Fruit fly (Drosophila melanogaster) whole organism: ENCODE measurements around the gene Bka.

Experiments used
- CG8478 ChIP-seq: fragments of >200 bp; optimal IDR thresholded peaks from 2 replicates; lab custom pipeline; 2018; ENCODE audit warnings: inconsistent platforms
- Dll ChIP-seq: fragments of >200 bp; optimal IDR thresholded peaks from 2 replicates; lab custom pipeline; 2017
- EcR ChIP-seq, 2 experiments: fragments of >200 bp; optimal IDR thresholded peaks; 2 replicates each; lab custom pipeline; 2017; ENCODE audit warnings: missing biosample characterization in 2 of 2, missing genetic modification characterization in 2 of 2, missing genetic modification reagents in 2 of 2
- pan ChIP-seq: fragments of >200 bp; optimal IDR thresholded peaks from 2 replicates; lab custom pipeline; 2017
- psq ChIP-seq: fragments of >200 bp; optimal IDR thresholded peaks from 2 replicates; lab custom pipeline; 2017
- usp ChIP-seq: fragments of >200 bp; optimal IDR thresholded peaks from 2 replicates; lab custom pipeline; 2017; ENCODE audit warnings: missing biosample characterization, missing genetic modification characterization, mixed read lengths

Bka gene

DNA sequence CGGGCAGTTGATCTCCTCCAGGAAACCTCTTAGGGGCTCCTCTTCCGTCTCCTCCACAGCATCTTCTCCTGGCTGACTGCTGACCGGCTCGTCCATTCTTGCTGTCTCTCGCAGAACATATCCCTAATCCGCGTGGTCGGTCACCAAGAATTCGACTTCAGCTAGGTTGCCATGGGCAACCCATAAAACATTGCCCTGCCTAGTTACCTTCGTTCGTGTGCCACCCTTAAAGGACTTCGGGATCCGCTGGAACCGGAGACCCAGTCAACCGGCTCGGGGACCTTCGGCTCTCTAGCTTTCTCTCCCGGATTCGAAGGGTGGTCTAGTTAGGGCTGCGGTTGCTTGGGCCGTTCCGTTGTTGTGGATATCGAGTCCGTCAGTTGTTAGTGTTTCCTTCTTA lies 29.7 kb downstream of the Bka start, which contains the start of the genes TbCMF46 and CG42366:
Gene TbCMF46 (minus strand): TSS at position 101 of the 400 bp plus-strand sequence.
Gene CG42366 (plus strand): TSS at position 397 of the 400 bp plus-strand sequence.
- TF ChIP-seq Dll (lab: Kevin White, UChicago) (no peak), pan (no peak), CG8478 (lab: Kevin White, UChicago) (no peak), psq (lab: Kevin White, UChicago) (no peak)

dm6 chr2L:9930280-9930679 lies 35.2 kb downstream of the Bka start, which contains the start of gene CG42367:
Gene CG42367, plus strand, starts transcription at chr2L:9930580.
- TF ChIP-seq usp (GFP tag; lab: Kevin White, UChicago): no peak
- TF ChIP-seq CG8478 (lab: Kevin White, UChicago): no peak
- TF ChIP-seq pan: no peak
- TF ChIP-seq Dll (lab: Kevin White, UChicago): no peak
- no peak for TF ChIP-seq psq (lab: Kevin White, UChicago)
- TF ChIP-seq EcR (GFP tag; optimal IDR thresholded peaks at IDR 0.05; lab: Kevin White, UChicago): no peak

- TF ChIP-seq CG8478 (lab: Kevin White, UChicago) (no peak), usp (GFP tag; lab: Kevin White, UChicago) (no peak), EcR (GFP tag; optimal IDR thresholded peaks at IDR 0.05; lab: Kevin White, UChicago) (no peak), psq (lab: Kevin White, UChicago) (no peak), pan (no peak), Dll (lab: Kevin White, UChicago) (no peak)
Measured at dm6 chr2L:9933063-9933462, 38.0 kb downstream of the Bka start, which contains the start of gene Cpr30F. Gene Cpr30F, minus strand, starts transcription at chr2L:9933163.

dm6 chr2L:9937908-9938307 lies 42.8 kb downstream of the Bka start, which contains the start of gene Arglu1:
Gene Arglu1, minus strand, starts transcription at chr2L:9938134.
- TF ChIP-seq pan (no peak), EcR (GFP tag; optimal IDR thresholded peaks at IDR 0.05; lab: Kevin White, UChicago) (no peak), CG8478 (lab: Kevin White, UChicago) (no peak), psq (lab: Kevin White, UChicago) (no peak), usp (GFP tag; lab: Kevin White, UChicago) (no peak), Dll (lab: Kevin White, UChicago) (no peak)

DNA sequence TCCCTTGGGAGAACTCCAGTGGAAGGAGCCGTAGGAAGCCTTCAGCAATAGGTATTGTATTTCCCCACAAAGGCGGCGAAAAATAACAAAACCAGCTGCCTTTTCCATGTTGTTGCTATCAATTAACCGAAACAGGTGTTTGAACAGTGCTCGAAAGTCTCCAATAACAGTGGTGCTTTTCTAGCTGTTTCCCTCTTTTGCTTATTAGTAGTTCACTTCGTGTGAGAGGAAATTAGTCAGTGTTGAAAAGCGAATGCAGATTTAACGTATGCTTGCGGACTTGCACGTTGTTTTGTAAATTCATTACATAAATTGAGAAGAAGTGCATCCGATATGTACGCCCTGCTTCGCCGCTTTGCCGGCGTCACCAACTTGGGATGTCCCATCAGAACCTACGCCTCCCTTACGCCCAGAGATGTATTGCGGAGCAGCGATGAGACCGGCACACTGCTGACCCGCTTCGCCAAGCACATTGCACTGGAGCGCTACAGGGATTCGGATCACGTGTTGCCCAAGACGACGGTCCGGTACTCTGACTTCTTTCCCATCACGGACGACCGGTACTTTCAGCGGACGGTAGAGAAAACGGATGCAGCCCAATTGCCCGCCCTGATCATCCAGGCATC lies 43.7 kb downstream of the Bka start, which contains the start of the genes Datp and CG4619:
Gene Datp (minus strand): TSS at position 160 of the 626 bp plus-strand sequence.
Gene CG4619 (plus strand): TSS at position 233 of the 626 bp plus-strand sequence.
- TF ChIP-seq pan: no peak
- no peak for TF ChIP-seq CG8478 (lab: Kevin White, UChicago)
- TF ChIP-seq psq (lab: Kevin White, UChicago): no peak
- no peak for TF ChIP-seq Dll (lab: Kevin White, UChicago)
- no peak for TF ChIP-seq EcR (GFP tag; optimal IDR thresholded peaks at IDR 0.05; lab: Kevin White, UChicago)
- TF ChIP-seq usp (GFP tag; lab: Kevin White, UChicago): no peak

DNA sequence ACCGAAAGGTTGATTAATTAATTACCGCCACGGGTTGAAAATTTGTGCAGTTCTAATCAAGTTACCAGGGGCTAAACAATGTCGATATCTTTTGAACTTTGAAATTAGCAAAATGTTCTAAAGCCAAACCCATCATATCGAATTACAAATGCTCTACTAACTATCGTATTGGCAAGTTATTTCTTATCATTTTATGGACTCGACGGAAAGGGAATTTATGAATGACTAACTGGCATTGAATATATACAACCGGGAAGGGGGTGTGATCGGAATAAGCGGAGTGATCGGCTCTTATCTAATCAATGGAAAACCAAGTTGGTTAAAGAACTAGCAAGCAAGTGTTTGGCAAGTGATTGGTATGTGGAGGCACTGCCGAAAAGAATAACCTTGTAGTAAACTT lies 48.4 kb downstream of the Bka start:
- TF ChIP-seq usp (GFP tag; lab: Kevin White, UChicago) (no peak), pan (no peak), psq (lab: Kevin White, UChicago) (no peak), Dll (lab: Kevin White, UChicago) (no peak), CG8478 (lab: Kevin White, UChicago) (no peak), EcR (GFP tag; optimal IDR thresholded peaks at IDR 0.05; lab: Kevin White, UChicago) (no peak)

DNA sequence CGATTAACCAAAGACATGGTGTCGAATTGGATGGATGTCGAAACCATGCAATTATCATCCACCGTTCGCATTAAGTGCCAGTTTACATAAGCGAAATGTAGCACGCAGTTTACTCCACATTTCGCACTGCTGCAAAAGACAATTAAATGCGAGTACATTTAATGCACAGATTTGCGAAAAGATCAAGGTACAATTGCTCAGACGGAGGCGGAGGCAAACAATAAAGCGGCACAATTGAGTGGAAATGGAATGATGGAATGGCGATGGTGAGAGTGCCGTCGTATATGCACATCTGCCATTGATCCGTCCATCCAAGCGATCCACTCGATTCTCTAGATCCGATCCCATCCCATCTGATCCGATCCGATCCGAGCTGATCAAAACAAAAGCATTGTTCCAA lies 50.0 kb downstream of the Bka start:
- TF ChIP-seq EcR (GFP tag; optimal IDR thresholded peaks at IDR 0.05; lab: Kevin White, UChicago) (no peak), CG8478 (lab: Kevin White, UChicago) (no peak), pan (no peak), Dll (lab: Kevin White, UChicago) (no peak), usp (GFP tag; lab: Kevin White, UChicago) (no peak), psq (lab: Kevin White, UChicago) (no peak)
